Worm (Caenorhabditis elegans): ENCODE data around the gene irld-26.

The irld-26 gene

DNA sequence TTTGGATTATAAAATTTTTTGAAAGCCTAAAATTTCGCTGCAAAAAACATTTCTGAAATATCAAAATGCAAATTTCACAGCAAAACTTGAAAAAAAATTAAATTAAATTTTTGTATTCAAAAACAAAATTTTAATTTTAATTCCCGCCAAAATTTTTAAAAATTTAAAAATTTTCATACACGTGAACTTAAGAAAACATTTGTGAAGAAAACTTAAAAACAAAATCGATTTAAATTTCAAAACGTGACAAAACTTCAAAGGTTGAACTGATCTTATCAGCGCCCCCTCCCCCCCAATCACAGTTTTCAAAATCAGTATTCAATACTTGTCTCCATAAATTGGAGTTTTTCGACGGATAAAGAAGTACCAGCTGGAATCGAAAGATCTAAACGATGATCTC lies 32.2 kb downstream of the irld-26 start, which contains the start of gene F21H7.5:
Gene F21H7.5 (plus strand): TSS at position 301 of the 400 bp plus-strand sequence.
- no peak for TF ChIP-seq rpc-1 (optimal IDR thresholded peaks at IDR 0.05)
- no peak for TF ChIP-seq rpc-1 (tag; optimal IDR thresholded peaks at IDR 0.05)
- no peak for TF ChIP-seq Y56A3A.18 (GFP tag; IDR thresholded peaks at IDR 0.05)
- no peak for TF ChIP-seq B0035.1 (tag; optimal IDR thresholded peaks at IDR 0.05)
- TF ChIP-seq lsl-1 (GFP tag; optimal IDR thresholded peaks at IDR 0.05): no peak
- no peak for TF ChIP-seq dpff-1 (tag; optimal IDR thresholded peaks at IDR 0.05)
- TF ChIP-seq ceh-91 (GFP tag; IDR thresholded peaks at IDR 0.05): no peak
- no peak for TF ChIP-seq hlh-26 (GFP tag; conservative IDR thresholded peaks at IDR 0.05)
- TF ChIP-seq ztf-22 (GFP tag; optimal IDR thresholded peaks at IDR 0.05): no peak
- TF ChIP-seq mxl-1 (tag; optimal IDR thresholded peaks at IDR 0.05): no peak
- TF ChIP-seq nhr-80 (tag; optimal IDR thresholded peaks at IDR 0.05): no peak
- TF ChIP-seq F52B5.7 (tag; optimal IDR thresholded peaks at IDR 0.05): no peak
- TF ChIP-seq ccch-3 (GFP tag; optimal IDR thresholded peaks at IDR 0.05): no peak
- TF ChIP-seq C17E4.6 (GFP tag; IDR thresholded peaks at IDR 0.05): no peak
- no peak for TF ChIP-seq ztf-3 (GFP tag; optimal IDR thresholded peaks at IDR 0.05)
- TF ChIP-seq ztf-6 (GFP tag; IDR thresholded peaks at IDR 0.05): no peak
- no peak for TF ChIP-seq lsy-27 (tag; optimal IDR thresholded peaks at IDR 0.05; ENCODE audit: borderline replicate concordance, insufficient read depth)
- no peak for TF ChIP-seq snpc-1.3 (tag; optimal IDR thresholded peaks at IDR 0.05; ENCODE audit: insufficient read depth)
- TF ChIP-seq athp-1 (tag; optimal IDR thresholded peaks at IDR 0.05): no peak

DNA sequence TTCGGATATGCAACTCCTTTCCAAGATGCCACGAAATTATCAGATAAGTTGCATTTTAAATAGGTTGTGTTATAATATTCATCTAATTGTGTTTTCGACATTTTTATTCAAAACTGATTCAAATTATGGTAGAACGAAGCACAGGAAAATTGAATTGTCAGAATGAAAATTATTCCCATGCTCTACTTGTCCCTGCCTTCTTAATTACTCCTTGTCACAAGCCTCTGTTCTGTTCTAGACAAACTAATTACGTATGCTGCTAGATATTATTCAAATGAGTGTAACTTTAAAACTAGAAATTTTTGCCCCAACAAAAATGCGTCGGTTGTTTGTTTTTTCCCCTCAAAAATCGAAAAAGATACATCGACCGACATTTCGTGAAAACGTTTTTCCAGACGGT lies 39.1 kb downstream of the irld-26 start, which contains the start of gene srh-104:
Gene srh-104 (minus strand): TSS at position 101 of the 400 bp plus-strand sequence.
- no peak for TF ChIP-seq lin-40 (tag; optimal IDR thresholded peaks at IDR 0.05)
- no peak for TF ChIP-seq hsf-1 (GFP tag; IDR thresholded peaks at IDR 0.05)
- no peak for TF ChIP-seq lin-54 (GFP tag; optimal IDR thresholded peaks at IDR 0.05)
- TF ChIP-seq atf-7 (tag; optimal IDR thresholded peaks at IDR 0.05): no peak
- TF ChIP-seq hmg-20 (GFP tag; IDR thresholded peaks at IDR 0.05): no peak
- TF ChIP-seq hrde-1 (tag; optimal IDR thresholded peaks at IDR 0.05; ENCODE audit: borderline replicate concordance): no peak
- TF ChIP-seq tbx-9 (tag; optimal IDR thresholded peaks at IDR 0.05; ENCODE audit: borderline replicate concordance): no peak
- TF ChIP-seq ztf-25 (GFP tag; IDR thresholded peaks at IDR 0.05): no peak
- no peak for TF ChIP-seq ceh-27 (GFP tag; optimal IDR thresholded peaks at IDR 0.05)
- no peak for TF ChIP-seq ztf-18 (tag; optimal IDR thresholded peaks at IDR 0.05)
- no peak for TF ChIP-seq B0035.1 (tag; optimal IDR thresholded peaks at IDR 0.05)

DNA sequence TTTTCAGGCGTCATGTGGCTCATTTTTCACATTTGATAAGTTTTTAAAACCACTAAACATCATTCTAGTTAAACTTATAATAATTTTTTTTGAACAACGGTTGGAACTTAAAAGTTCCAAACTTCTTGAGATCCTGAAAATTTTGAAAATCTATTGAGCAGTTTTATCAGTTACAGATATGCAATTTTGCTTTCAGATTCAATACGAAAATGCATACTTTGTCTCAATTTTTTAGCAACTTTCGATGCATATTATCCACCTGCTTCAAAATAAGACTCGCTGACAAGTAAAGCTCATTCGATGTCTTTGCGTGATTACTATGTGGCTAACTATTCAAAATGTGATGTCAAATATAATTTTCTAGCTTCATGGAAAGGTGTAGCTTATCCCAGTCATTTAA lies 41.6 kb downstream of the irld-26 start, which contains the start of gene srh-95:
Gene srh-95 (plus strand): TSS at position 301 of the 400 bp plus-strand sequence.
- TF ChIP-seq hsf-1 (GFP tag; IDR thresholded peaks at IDR 0.05): no peak
- no peak for TF ChIP-seq lin-35 (GFP tag; optimal IDR thresholded peaks at IDR 0.05)
- no peak for TF ChIP-seq akir-1 (GFP tag; optimal IDR thresholded peaks at IDR 0.05)

DNA sequence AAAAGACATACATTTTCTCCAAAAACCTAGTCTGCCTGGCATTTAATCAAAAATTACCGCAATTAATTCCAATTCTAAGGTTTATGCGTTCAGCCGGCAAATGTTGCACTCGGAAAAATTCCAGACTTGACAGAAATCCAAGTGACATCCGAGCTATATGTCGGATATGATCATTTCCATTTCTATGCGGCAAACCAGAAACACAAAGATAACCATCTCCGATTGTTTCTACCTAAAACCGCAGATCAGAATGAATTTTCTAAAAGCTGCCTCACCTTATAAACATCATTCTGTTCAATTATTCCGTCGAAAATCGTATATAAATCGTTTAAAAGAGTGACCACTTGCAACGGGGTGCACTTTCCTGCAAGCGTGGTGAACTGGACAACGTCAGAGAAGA lies 44.1 kb downstream of the irld-26 start:
- no peak for TF ChIP-seq lsy-27 (tag; optimal IDR thresholded peaks at IDR 0.05; ENCODE audit: borderline replicate concordance, insufficient read depth)
- no peak for TF ChIP-seq tlf-1 (GFP tag; optimal IDR thresholded peaks at IDR 0.05)
- no peak for TF ChIP-seq F10E7.11 (tag; optimal IDR thresholded peaks at IDR 0.05)

DNA sequence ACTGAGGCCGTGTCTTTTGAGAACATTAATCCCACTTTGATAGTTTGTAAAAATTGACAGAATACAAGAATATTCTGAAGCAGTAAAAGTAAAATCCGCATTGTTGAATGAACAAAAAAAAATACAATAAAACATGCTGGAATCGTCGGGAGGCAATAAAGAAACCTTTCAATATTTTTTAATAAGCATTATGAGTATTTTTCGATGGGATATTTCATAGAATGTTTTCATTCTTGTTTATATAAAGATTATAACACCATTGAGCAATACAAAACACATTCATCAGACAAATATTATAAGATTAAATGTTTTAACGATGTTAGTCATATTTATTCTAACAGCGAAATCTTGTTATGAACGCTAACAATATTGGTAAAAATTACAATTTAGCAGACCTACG lies 48.7 kb downstream of the irld-26 start, which contains the start of gene gcy-20:
Gene gcy-20 (minus strand): TSS at position 101 of the 400 bp plus-strand sequence.
- no peak for TF ChIP-seq hsf-1 (GFP tag; IDR thresholded peaks at IDR 0.05)
- no peak for TF ChIP-seq B0035.1 (tag; optimal IDR thresholded peaks at IDR 0.05)
- TF ChIP-seq somi-1 (GFP tag; optimal IDR thresholded peaks at IDR 0.05): no peak
- no peak for TF ChIP-seq chd-7 (tag; optimal IDR thresholded peaks at IDR 0.05)
- no peak for TF ChIP-seq ceh-27 (GFP tag; optimal IDR thresholded peaks at IDR 0.05)
- TF ChIP-seq B0261.1 (tag; optimal IDR thresholded peaks at IDR 0.05): no peak

Measured in whole organism, young adult.